Fruit fly (Drosophila melanogaster) whole organism, wandering third instar larva: Measurements from ENCODE around the gene Ilp4.

Experiments used
- Abd-B ChIP-seq: fragments of >200 bp; optimal IDR thresholded peaks from 2 replicates; lab custom pipeline; 2017; ENCODE audit warnings: missing biosample characterization, missing genetic modification characterization
- CG32264 ChIP-seq: fragments of 200-800 bp; sonication (Bioruptor generic); optimal IDR thresholded peaks from 2 replicates; lab custom pipeline; 2016; ENCODE audit warnings: missing biosample characterization, missing genetic modification characterization
- CG9705 ChIP-seq: fragments of 200-800 bp; sonication (Bioruptor generic); optimal IDR thresholded peaks from 2 replicates; lab custom pipeline; 2018; ENCODE audit warnings: missing biosample characterization, mild to moderate bottlenecking, missing genetic modification characterization
- CrebA ChIP-seq: fragments of 200-800 bp; sonication (Bioruptor generic); optimal IDR thresholded peaks from 2 replicates; lab custom pipeline; 2016; ENCODE audit warnings: missing biosample characterization, mild to moderate bottlenecking, missing genetic modification characterization, borderline replicate concordance
- Dfd ChIP-seq: fragments of >200 bp; optimal IDR thresholded peaks from 2 replicates; lab custom pipeline; 2017; ENCODE audit warnings: missing biosample characterization, missing genetic modification characterization
- Dif ChIP-seq: fragments of 200-275, 200-300 bp; sonication (Bioruptor generic); optimal IDR thresholded peaks from 2 replicates; lab custom pipeline; 2018; ENCODE audit warnings: missing biosample characterization, missing genetic modification characterization; ENCODE audit not compliant: partially characterized antibody
- HLH106 ChIP-seq: fragments of 200-800 bp; optimal IDR thresholded peaks from 3 replicates; lab custom pipeline; 2019; ENCODE audit warnings: missing biosample characterization, mild to moderate bottlenecking, missing genetic modification characterization, moderate library complexity
- Hnf4 ChIP-seq: fragments of 200-800 bp; sonication (Bioruptor generic); optimal IDR thresholded peaks from 2 replicates; lab custom pipeline; 2016; ENCODE audit warnings: missing biosample characterization, mild to moderate bottlenecking, missing genetic modification characterization
- Hr78 ChIP-seq: fragments of >200 bp; optimal IDR thresholded peaks from 2 replicates; lab custom pipeline; 2017; ENCODE audit warnings: missing biosample characterization, missing genetic modification characterization
- Hr83 ChIP-seq: fragments of 200-300 bp; sonication (Bioruptor generic); optimal IDR thresholded peaks from 2 replicates; lab custom pipeline; 2016; ENCODE audit warnings: missing biosample characterization, mild to moderate bottlenecking, missing genetic modification characterization, moderate library complexity; ENCODE audit not compliant: poor library complexity, severe bottlenecking
- Mio ChIP-seq: sonication (Bioruptor generic); optimal IDR thresholded peaks from 2 replicates; lab custom pipeline; 2016; ENCODE audit warnings: missing biosample characterization, missing genetic modification characterization
- Myc ChIP-seq: fragments of >200 bp; optimal IDR thresholded peaks from 2 replicates; lab custom pipeline; 2017
- N ChIP-seq: fragments of >200 bp; optimal IDR thresholded peaks from 2 replicates; lab custom pipeline; 2018; ENCODE audit warnings: missing biosample characterization, missing external identifiers, missing genetic modification characterization
- OdsH ChIP-seq: fragments of 200-800 bp; sonication (Bioruptor generic); optimal IDR thresholded peaks from 2 replicates; lab custom pipeline; 2016; ENCODE audit warnings: missing biosample characterization, mild to moderate bottlenecking, missing genetic modification characterization
- Rel ChIP-seq, 2 experiments: fragments of 200-800 bp; sonication (Bioruptor generic) in 1 of 2; optimal IDR thresholded peaks; 2 replicates in 1 of 2; 3 replicates in 1 of 2; lab custom pipeline; 2016 to 2019; ENCODE audit warnings: mild to moderate bottlenecking in 2 of 2, missing biosample characterization in 2 of 2, missing genetic modification characterization in 2 of 2, moderate library complexity in 1 of 2
- Sp1 ChIP-seq: fragments of 200-800 bp; sonication (Bioruptor generic); optimal IDR thresholded peaks from 3 replicates; lab custom pipeline; 2019; ENCODE audit warnings: missing biosample characterization, mild to moderate bottlenecking, missing genetic modification characterization, moderate library complexity
- Vsx2 ChIP-seq: fragments of 200-300, 225-300 bp; sonication (Bioruptor generic); optimal IDR thresholded peaks from 2 replicates; lab custom pipeline; 2018; ENCODE audit warnings: missing biosample characterization, missing genetic modification characterization; ENCODE audit not compliant: partially characterized antibody
- br ChIP-seq: fragments of 200-800 bp; sonication (Bioruptor generic); optimal IDR thresholded peaks from 2 replicates; lab custom pipeline; 2016; ENCODE audit warnings: missing biosample characterization, missing genetic modification characterization
- brk ChIP-seq: fragments of 200-800 bp; sonication (Bioruptor generic); optimal IDR thresholded peaks from 2 replicates; lab custom pipeline; 2016; ENCODE audit warnings: missing biosample characterization, mild to moderate bottlenecking, missing genetic modification characterization
- dl ChIP-seq, 2 experiments: fragments of 175-275, 200-275 bp in 1 of 2; fragments of 200-275 bp in 1 of 2; sonication (Bioruptor generic); optimal IDR thresholded peaks; lab custom pipeline; 2018; ENCODE audit warnings: mild to moderate bottlenecking in 2 of 2, missing biosample characterization in 2 of 2, missing genetic modification characterization in 2 of 2, moderate library complexity in 2 of 2; ENCODE audit not compliant: partially characterized antibody in 2 of 2, insufficient read depth in 1 of 2
- dmrt93B ChIP-seq: fragments of 200-800 bp; sonication (Bioruptor generic); optimal IDR thresholded peaks from 2 replicates; lab custom pipeline; 2018; ENCODE audit warnings: missing biosample characterization, mild to moderate bottlenecking, missing genetic modification characterization
- dsf ChIP-seq: sonication (Bioruptor generic); optimal IDR thresholded peaks from 2 replicates; lab custom pipeline; 2016; ENCODE audit warnings: missing biosample characterization, missing genetic modification characterization, borderline replicate concordance
- ey ChIP-seq: fragments of 200-800 bp; sonication (Bioruptor generic); optimal IDR thresholded peaks from 2 replicates; lab custom pipeline; 2016; ENCODE audit warnings: missing biosample characterization, missing genetic modification characterization
- foxo ChIP-seq, 2 experiments: fragments of 200-800 bp; sonication (Bioruptor generic); optimal IDR thresholded peaks; 2 replicates in 1 of 2; 3 replicates in 1 of 2; lab custom pipeline; 2016 to 2017; ENCODE audit warnings: missing biosample characterization in 2 of 2, missing genetic modification characterization in 2 of 2
- fru ChIP-seq: fragments of 200-800 bp; sonication (Bioruptor generic); optimal IDR thresholded peaks from 3 replicates; lab custom pipeline; 2016; ENCODE audit warnings: missing biosample characterization, mild to moderate bottlenecking, missing genetic modification characterization
- h ChIP-seq: fragments of 200-800 bp; sonication (Bioruptor generic); optimal IDR thresholded peaks from 3 replicates; lab custom pipeline; 2016; ENCODE audit warnings: missing biosample characterization, mild to moderate bottlenecking, missing genetic modification characterization
- jim ChIP-seq: fragments of 175-275, 200-325 bp; sonication (Bioruptor generic); optimal IDR thresholded peaks from 2 replicates; lab custom pipeline; 2016; ENCODE audit warnings: missing biosample characterization, mild to moderate bottlenecking, missing genetic modification characterization
- lola ChIP-seq: fragments of >200 bp; optimal IDR thresholded peaks from 2 replicates; lab custom pipeline; 2017; ENCODE audit warnings: missing biosample characterization, missing genetic modification characterization
- pan ChIP-seq: fragments of >200 bp; optimal IDR thresholded peaks from 2 replicates; lab custom pipeline; 2017
- psq ChIP-seq: fragments of 200-800 bp; sonication (Bioruptor generic); optimal IDR thresholded peaks from 3 replicates; lab custom pipeline; 2017; ENCODE audit warnings: missing biosample characterization, mild to moderate bottlenecking, missing genetic modification characterization, moderate library complexity
- rgr ChIP-seq: fragments of 200-800 bp; sonication (Bioruptor generic); optimal IDR thresholded peaks from 3 replicates; lab custom pipeline; 2016; ENCODE audit warnings: missing biosample characterization, mild to moderate bottlenecking, missing genetic modification characterization
- sage ChIP-seq: fragments of 200-800 bp; sonication (Bioruptor generic); optimal IDR thresholded peaks from 2 replicates; lab custom pipeline; 2016; ENCODE audit warnings: missing biosample characterization, mild to moderate bottlenecking, missing genetic modification characterization
- tai ChIP-seq: sonication (Bioruptor generic); optimal IDR thresholded peaks from 2 replicates; lab custom pipeline; 2016; ENCODE audit warnings: missing biosample characterization, missing genetic modification characterization
- usp ChIP-seq: fragments of >200 bp; optimal IDR thresholded peaks from 2 replicates; lab custom pipeline; 2017; ENCODE audit warnings: missing biosample characterization, missing genetic modification characterization
- woc ChIP-seq: sonication (Bioruptor generic); optimal IDR thresholded peaks from 2 replicates; lab custom pipeline; 2016; ENCODE audit warnings: missing biosample characterization, mild to moderate bottlenecking, missing genetic modification characterization

Gene Ilp4

DNA sequence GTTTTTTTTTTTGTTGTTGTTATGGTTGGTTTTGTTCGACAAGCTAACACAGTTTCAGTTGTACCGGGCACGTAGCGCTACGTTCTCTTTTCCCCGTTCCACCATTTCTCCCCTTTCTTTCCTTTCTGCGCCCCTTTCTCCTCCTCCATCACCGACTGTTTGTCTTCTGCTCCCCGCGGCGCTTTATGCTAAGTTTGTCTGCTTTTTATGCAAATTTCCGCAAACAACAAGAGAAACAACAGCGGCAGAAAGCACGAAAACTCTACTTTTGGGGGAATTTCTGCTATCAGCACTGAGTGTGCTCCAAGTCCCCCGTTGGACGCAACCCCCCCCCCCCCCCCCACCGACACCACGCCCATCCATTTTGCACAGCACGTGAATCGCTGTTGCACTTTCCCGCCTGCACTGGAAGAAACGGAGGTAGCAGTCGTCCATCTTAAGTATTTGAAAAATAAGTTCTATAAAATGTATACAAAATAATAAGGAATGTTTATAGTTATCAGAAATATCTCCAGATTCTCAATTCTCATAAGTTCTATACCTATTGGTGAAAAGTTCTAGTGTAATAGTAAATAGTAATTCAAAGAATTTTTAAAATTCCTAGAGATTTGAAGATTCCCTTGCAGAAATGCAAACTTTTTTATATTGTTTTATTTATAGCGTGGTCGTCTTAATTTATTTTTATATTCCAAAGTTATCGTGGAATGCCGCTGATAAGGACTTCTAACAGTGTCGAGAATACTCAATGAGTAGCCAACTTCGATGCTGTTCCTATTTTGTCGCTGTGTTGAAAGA, 39.0 kb downstream of the Ilp4 start (continued):
- no peak for TF ChIP-seq CG32264 (GFP tag; lab: Kevin White, UChicago)
- no peak for TF ChIP-seq N (GFP tag; lab: Kevin White, UChicago)
- peak; percentile 18 for TF ChIP-seq HLH106
- no peak for TF ChIP-seq br
- no peak for TF ChIP-seq usp (GFP tag; lab: Kevin White, UChicago)
- no peak for TF ChIP-seq CrebA
- TF ChIP-seq Myc (lab: Kevin White, UChicago): no peak
- no peak for TF ChIP-seq Dfd
- no peak for TF ChIP-seq pan (lab: Kevin White, UChicago)

DNA sequence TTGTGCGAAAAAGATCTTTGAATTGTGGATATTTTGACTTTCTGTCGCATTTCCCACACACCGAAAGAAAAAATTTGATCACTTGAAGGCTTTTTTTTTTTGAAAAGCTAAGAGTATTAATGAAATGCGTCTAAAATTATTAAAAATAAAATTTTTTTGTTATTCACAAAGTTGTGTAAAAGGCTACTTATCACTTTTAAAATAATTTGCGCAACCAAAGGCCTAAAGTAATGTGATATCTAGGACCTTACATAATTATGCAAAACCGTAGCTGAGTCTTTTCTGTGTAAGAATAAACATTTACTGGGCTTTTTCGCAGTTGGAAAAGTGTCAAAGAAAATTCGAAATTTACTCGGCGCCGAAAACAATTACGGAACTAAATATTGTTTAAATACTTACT, 39.8 kb downstream of the Ilp4 start:
- peak in 1 of 2 experiments; percentile 28 for TF ChIP-seq foxo (GFP tag; optimal IDR thresholded peaks at IDR 0.05; lab: Kevin White, UChicago)
- TF ChIP-seq rgr (GFP tag; lab: Kevin White, UChicago): peak; percentile 11
- no peak for TF ChIP-seq fru (GFP tag; lab: Kevin White, UChicago)
- no peak for TF ChIP-seq Mio
- TF ChIP-seq brk: no peak
- TF ChIP-seq Vsx2 (GFP tag; lab: Kevin White, UChicago): no peak
- no peak for TF ChIP-seq woc (GFP tag; lab: Kevin White, UChicago)
- TF ChIP-seq HLH106: peak; percentile 18
- TF ChIP-seq tai (GFP tag; lab: Kevin White, UChicago): no peak
- TF ChIP-seq br: no peak
- no peak for TF ChIP-seq ey

DNA sequence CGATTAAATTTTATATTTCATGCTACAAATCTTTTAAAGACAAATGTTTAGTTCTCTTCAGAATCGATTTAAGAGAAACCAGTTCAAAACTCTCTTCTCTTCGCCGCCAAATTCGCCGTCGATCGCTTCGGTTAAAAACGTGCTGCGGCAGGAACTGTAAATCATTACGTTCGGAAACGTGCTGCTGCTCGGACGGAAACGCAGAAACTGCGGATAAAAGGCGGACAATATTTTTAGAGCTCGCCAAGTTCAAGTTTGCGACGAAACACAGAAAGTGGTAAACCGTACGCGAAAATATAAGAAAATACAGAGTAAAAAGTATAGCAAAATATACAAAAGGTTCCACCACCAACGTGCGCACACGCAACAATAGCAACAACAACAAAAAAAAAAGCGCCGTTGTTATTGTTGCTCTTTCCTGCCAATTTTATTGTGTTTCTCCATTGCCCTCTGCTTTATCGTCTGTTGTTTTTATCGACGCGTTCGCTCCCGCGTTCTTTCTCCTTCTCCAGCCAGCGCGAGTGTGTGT, 40.6 kb downstream of the Ilp4 start, which contains the start of gene Ae2:
Ae2 (plus strand) TSS at position 156 of the 529 bp plus-strand sequence.
- peak; percentile 17 for TF ChIP-seq br
- peak; percentile 23 for TF ChIP-seq Sp1
- TF ChIP-seq tai (GFP tag; lab: Kevin White, UChicago): peak; percentile 24
- no peak for TF ChIP-seq CG9705 (GFP tag; lab: Kevin White, UChicago)
- no peak for TF ChIP-seq brk
- no peak for TF ChIP-seq Vsx2 (GFP tag; lab: Kevin White, UChicago)
- no peak for TF ChIP-seq rgr (GFP tag; lab: Kevin White, UChicago)
- TF ChIP-seq Rel (GFP tag; optimal IDR thresholded peaks at IDR 0.05; lab: Kevin White, UChicago): no peak
- TF ChIP-seq Rel (tag; optimal IDR thresholded peaks at IDR 0.05; lab: Kevin White, UChicago): peak; percentile 6
- peak; percentile 15 for TF ChIP-seq CrebA
- peak; percentile 25 for TF ChIP-seq sage
- TF ChIP-seq OdsH: no peak
- peak; percentile 11 for TF ChIP-seq h (GFP tag; lab: Kevin White, UChicago)
- no peak for TF ChIP-seq dsf (GFP tag; lab: Kevin White, UChicago)
- no peak for TF ChIP-seq dl (GFP tag; optimal IDR thresholded peaks at IDR 0.05; lab: Kevin White, UChicago; ENCODE audit: insufficient read depth in 1 of 2, partially characterized antibody in 2 of 2)
- TF ChIP-seq fru (GFP tag; lab: Kevin White, UChicago): peak; percentile 11
- no peak for TF ChIP-seq CG32264 (GFP tag; lab: Kevin White, UChicago)
- no peak for TF ChIP-seq pan (lab: Kevin White, UChicago)
- no peak for TF ChIP-seq woc (GFP tag; lab: Kevin White, UChicago)
- peak; percentile 34 for TF ChIP-seq Hnf4 (GFP tag; lab: Kevin White, UChicago)
- peak; percentile 99 for TF ChIP-seq psq (GFP tag; lab: Kevin White, UChicago)
- TF ChIP-seq N (GFP tag; lab: Kevin White, UChicago): no peak
- TF ChIP-seq Abd-B (GFP tag; lab: Kevin White, UChicago): no peak
- TF ChIP-seq Dif (GFP tag; lab: Kevin White, UChicago): no peak

DNA sequence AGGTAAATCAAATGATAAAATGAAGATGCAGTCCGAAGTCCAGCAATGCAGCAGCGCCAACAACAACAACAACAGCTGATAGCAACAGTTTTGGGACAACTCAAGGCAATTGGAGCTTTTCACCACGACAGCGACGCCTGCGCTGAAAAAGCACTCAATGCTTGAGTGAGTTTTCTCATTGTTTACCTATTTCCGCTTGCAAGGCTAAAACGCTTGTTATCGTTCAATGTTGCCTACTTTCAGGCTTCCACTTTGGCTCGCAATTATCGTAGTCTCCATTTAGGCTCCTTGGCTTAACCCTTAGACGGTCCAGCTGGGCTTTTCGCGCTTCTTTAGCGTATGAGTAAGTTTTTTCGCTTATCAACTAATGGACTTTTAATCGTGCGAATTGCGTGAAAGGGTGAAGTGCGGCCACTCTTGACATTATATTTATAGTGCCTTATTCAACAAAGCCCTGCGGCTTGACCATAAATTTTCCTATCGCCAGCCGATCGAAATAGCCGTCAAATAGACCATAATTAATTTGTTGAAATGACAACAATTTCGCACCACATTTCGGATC, 41.9 kb downstream of the Ilp4 start:
- TF ChIP-seq Myc (lab: Kevin White, UChicago): peak; percentile 84
- TF ChIP-seq N (GFP tag; lab: Kevin White, UChicago): peak; percentile 90
- TF ChIP-seq rgr (GFP tag; lab: Kevin White, UChicago): peak; percentile 23
- no peak for TF ChIP-seq fru (GFP tag; lab: Kevin White, UChicago)
- no peak for TF ChIP-seq dsf (GFP tag; lab: Kevin White, UChicago)
- TF ChIP-seq Hr78: no peak
- no peak for TF ChIP-seq CrebA
- no peak for TF ChIP-seq Hr83
- no peak for TF ChIP-seq dmrt93B (GFP tag; lab: Kevin White, UChicago)
- TF ChIP-seq jim (GFP tag; lab: Kevin White, UChicago): no peak
- TF ChIP-seq lola (GFP tag; lab: Kevin White, UChicago): no peak
- TF ChIP-seq CG32264 (GFP tag; lab: Kevin White, UChicago): no peak
- TF ChIP-seq Hnf4 (GFP tag; lab: Kevin White, UChicago): peak; percentile 5
